Fruit fly (Drosophila melanogaster): ENCODE data around the gene CG9132.

CG9132 gene

DNA sequence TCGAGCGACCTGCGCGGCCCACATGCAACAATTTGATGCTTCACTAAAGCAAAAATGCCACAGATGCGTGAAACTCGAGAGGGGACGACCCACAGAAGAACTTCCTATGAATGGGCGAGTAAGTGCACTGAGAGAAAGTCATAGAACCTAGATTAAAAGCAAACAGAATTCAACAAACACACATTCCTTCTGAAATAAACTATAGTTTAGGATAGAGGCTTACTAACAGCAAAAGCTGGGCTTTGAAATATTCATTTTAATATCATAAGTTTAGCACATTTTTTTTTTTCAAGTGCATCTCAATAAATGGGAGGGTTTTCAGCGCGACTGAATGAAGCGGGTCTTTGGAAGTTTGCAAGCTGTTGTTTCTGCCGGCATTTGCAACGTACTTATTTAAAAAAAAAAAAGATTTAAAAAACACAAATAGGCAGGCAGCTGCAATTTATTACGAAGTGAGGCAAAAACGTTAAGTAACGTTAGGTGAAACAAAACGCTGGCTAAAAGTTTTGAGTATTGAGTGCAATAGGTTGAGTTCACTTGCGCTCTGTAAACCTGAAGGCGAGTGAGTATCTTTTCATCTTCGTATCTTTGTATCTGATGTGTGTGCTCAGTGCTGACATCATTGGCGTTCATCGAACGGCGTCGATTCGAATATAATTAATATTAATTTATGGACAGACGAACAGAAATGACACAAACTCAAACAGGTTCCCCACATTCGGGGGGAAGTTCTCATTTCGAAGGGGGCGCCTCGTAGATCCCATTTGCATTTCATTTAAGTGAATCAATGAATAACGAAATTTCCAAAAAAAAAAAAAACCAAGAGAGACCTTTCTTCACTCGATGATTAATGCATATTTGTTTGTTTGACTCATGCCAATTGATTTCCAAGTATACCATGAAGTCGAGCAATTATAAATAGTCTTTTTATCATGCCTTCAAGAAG, 27.4 kb downstream of the CG9132 start:
- no peak for TF ChIP-seq CG16779 (tag; optimal IDR thresholded peaks at IDR 0.05)
- TF ChIP-seq lz (GFP tag; optimal IDR thresholded peaks at IDR 0.05): peak; percentile 21
- TF ChIP-seq CG32006 (GFP tag; optimal IDR thresholded peaks at IDR 0.05): peak; percentile 27
- TF ChIP-seq CG10631 (GFP tag; optimal IDR thresholded peaks at IDR 0.05): peak; percentile 65
- peak; percentile 51 for TF ChIP-seq acj6 (GFP tag; optimal IDR thresholded peaks at IDR 0.05)
- TF ChIP-seq Ets21C (GFP tag; optimal IDR thresholded peaks at IDR 0.05): no peak
- peak; percentile 70 to 82 for TF ChIP-seq ss (GFP tag; optimal IDR thresholded peaks at IDR 0.05)
- peak; percentile 58 for TF ChIP-seq CG11762 (GFP tag; optimal IDR thresholded peaks at IDR 0.05; ENCODE audit: insufficient read depth)
- peak; percentile 26 for TF ChIP-seq CG6792 (GFP tag; optimal IDR thresholded peaks at IDR 0.05)
- peak; percentile 20 for TF ChIP-seq CG31627 (GFP tag; optimal IDR thresholded peaks at IDR 0.05)
- TF ChIP-seq achi (GFP tag; optimal IDR thresholded peaks at IDR 0.05): peak; percentile 33
- TF ChIP-seq svp (GFP tag): peak; percentile 84
- TF ChIP-seq Met (GFP tag; optimal IDR thresholded peaks at IDR 0.05): peak; percentile 39
- TF ChIP-seq CG6163 (GFP tag; IDR thresholded peaks at IDR 0.05): peak; percentile 92
- TF ChIP-seq CG8119 (GFP tag; IDR thresholded peaks at IDR 0.05): peak; percentile 64; the same call in 2 of the 3 replicates
- TF ChIP-seq Hr4 (GFP tag; optimal IDR thresholded peaks at IDR 0.05): peak; percentile 65
- peak; percentile 62 for TF ChIP-seq topi (GFP tag; optimal IDR thresholded peaks at IDR 0.05)
- peak; percentile 26 for TF ChIP-seq esn (GFP tag; optimal IDR thresholded peaks at IDR 0.05)
- peak; percentile 65 for TF ChIP-seq Eip75B (GFP tag; optimal IDR thresholded peaks at IDR 0.05)
- TF ChIP-seq CG7368 (GFP tag; optimal IDR thresholded peaks at IDR 0.05): peak; percentile 49
- TF ChIP-seq fd59A (GFP tag; optimal IDR thresholded peaks at IDR 0.05): peak; percentile 0
- no peak for TF ChIP-seq dac (GFP tag; optimal IDR thresholded peaks at IDR 0.05)
- peak; percentile 75 for TF ChIP-seq CG10669 (GFP tag; optimal IDR thresholded peaks at IDR 0.05)
- TF ChIP-seq CG4318 (GFP tag; optimal IDR thresholded peaks at IDR 0.05): no peak
- peak; percentile 55 for TF ChIP-seq spab (GFP tag; optimal IDR thresholded peaks at IDR 0.05)
- TF ChIP-seq OdsH (GFP tag; optimal IDR thresholded peaks at IDR 0.05): peak; percentile 50
- TF ChIP-seq pdm3 (GFP tag; optimal IDR thresholded peaks at IDR 0.05): peak; percentile 52
- TF ChIP-seq Smox (GFP tag; optimal IDR thresholded peaks at IDR 0.05): no peak
- TF ChIP-seq fkh (GFP tag; optimal IDR thresholded peaks at IDR 0.05): no peak
- no peak for TF ChIP-seq CG9139 (GFP tag; optimal IDR thresholded peaks at IDR 0.05)
- TF ChIP-seq Sox102F (GFP tag; optimal IDR thresholded peaks at IDR 0.05): peak; percentile 6
- peak; percentile 78 for TF ChIP-seq Gug (GFP tag; IDR thresholded peaks at IDR 0.05)
- no peak for TF ChIP-seq CG6854 (GFP tag; optimal IDR thresholded peaks at IDR 0.05)
- TF ChIP-seq cyc (GFP tag; optimal IDR thresholded peaks at IDR 0.05): peak; percentile 58
- TF ChIP-seq CG3032 (tag; optimal IDR thresholded peaks at IDR 0.05): peak; percentile 72
- TF ChIP-seq Lpt (GFP tag; optimal IDR thresholded peaks at IDR 0.05): peak; percentile 22
- peak; percentile 25 for TF ChIP-seq Hr39 (GFP tag; optimal IDR thresholded peaks at IDR 0.05)
- TF ChIP-seq CG1621 (tag; optimal IDR thresholded peaks at IDR 0.05): peak; percentile 37
- peak; percentile 91 for TF ChIP-seq Eip78C (GFP tag)
- peak; percentile 86 for TF ChIP-seq eg (GFP tag; IDR thresholded peaks at IDR 0.05)
- TF ChIP-seq CG15336 (GFP tag; IDR thresholded peaks at IDR 0.05): peak; percentile 83
- TF ChIP-seq Sox14 (GFP tag; optimal IDR thresholded peaks at IDR 0.05): peak; percentile 27
- TF ChIP-seq salr (GFP tag; optimal IDR thresholded peaks at IDR 0.05): peak; percentile 28 to 45
- TF ChIP-seq CG6808 (GFP tag; optimal IDR thresholded peaks at IDR 0.05): peak; percentile 69
- TF ChIP-seq CG8319 (GFP tag; optimal IDR thresholded peaks at IDR 0.05): peak; percentile 48
- peak; percentile 69 for TF ChIP-seq Ets96B (tag; optimal IDR thresholded peaks at IDR 0.05)
- peak; percentile 61 for TF ChIP-seq CG11294 (GFP tag; IDR thresholded peaks at IDR 0.05)
- no peak for TF ChIP-seq Blimp-1 (GFP tag; optimal IDR thresholded peaks at IDR 0.05)
- peak; percentile 70 for TF ChIP-seq CG3919 (GFP tag; optimal IDR thresholded peaks at IDR 0.05)
- no peak for TF ChIP-seq Hr38 (GFP tag; optimal IDR thresholded peaks at IDR 0.05)

All from whole organism, prepupa.